Fruit fly (Drosophila melanogaster) whole organism, embryonic: ENCODE data around the gene Bicra.

Experiments
- Bdp1 ChIP-seq: fragments of 200-800 bp; sonication (Bioruptor generic); optimal IDR thresholded peaks from 3 replicates; lab custom pipeline; 2016; ENCODE audit warnings: missing biosample characterization, missing genetic modification characterization
- C15 ChIP-seq: fragments of 200-800 bp; sonication (Bioruptor generic); IDR thresholded peaks from 3 replicates; pipeline ENCODE4 v1.3.6; 2022; ENCODE audit warnings: missing biosample characterization, missing genetic modification characterization
- CG11085 ChIP-seq: fragments of 200-800 bp; sonication (Bioruptor generic); IDR thresholded peaks from 2 replicates; pipeline ENCODE4 v1.3.6; 2022; ENCODE audit warnings: missing biosample characterization, missing genetic modification characterization
- CG11560 ChIP-seq: fragments of 200-800 bp; sonication (Bioruptor generic); IDR thresholded peaks from 3 replicates; pipeline ENCODE4 v1.3.6; 2022; ENCODE audit warnings: missing biosample characterization, missing genetic modification characterization
- CG11696 ChIP-seq: fragments of 200-800 bp; sonication (Bioruptor generic); IDR thresholded peaks from 2 replicates; pipeline ENCODE4 v1.3.6; 2022; ENCODE audit warnings: missing biosample characterization, missing genetic modification characterization
- CG12769 ChIP-seq: fragments of 200-800 bp; sonication (Bioruptor generic); optimal IDR thresholded peaks from 2 replicates; lab custom pipeline; 2019; ENCODE audit warnings: missing biosample characterization, mild to moderate bottlenecking, missing genetic modification characterization, moderate library complexity
- CG14050 ChIP-seq: fragments of 200-800 bp; sonication (Bioruptor generic); IDR thresholded peaks from 3 replicates; pipeline ENCODE4 v1.3.6; 2022; ENCODE audit warnings: missing biosample characterization, missing genetic modification characterization
- CG17612 ChIP-seq: fragments of 200-800 bp; sonication (Bioruptor generic); IDR thresholded peaks from 2 replicates; pipeline ENCODE4 v1.3.6; 2022; ENCODE audit warnings: missing biosample characterization, missing genetic modification characterization
- CG18011 ChIP-seq: fragments of 200-800 bp; sonication (Bioruptor generic); optimal IDR thresholded peaks from 2 replicates; lab custom pipeline; 2017; ENCODE audit warnings: missing biosample characterization, missing genetic modification characterization, mild to moderate bottlenecking, moderate library complexity, missing genotype
- CG33557 ChIP-seq: fragments of 200-800 bp; sonication (Bioruptor generic); optimal IDR thresholded peaks from 2 replicates; lab custom pipeline; 2019; ENCODE audit warnings: missing biosample characterization, mild to moderate bottlenecking, missing genetic modification characterization, moderate library complexity
- CG4282 ChIP-seq: fragments of 200-800 bp; sonication (Bioruptor generic); optimal IDR thresholded peaks from 2 replicates; lab custom pipeline; 2016; ENCODE audit warnings: missing biosample characterization, missing genetic modification characterization
- CG6654 ChIP-seq: fragments of 200-800 bp; sonication (Bioruptor generic); optimal IDR thresholded peaks from 2 replicates; lab custom pipeline; 2017; ENCODE audit warnings: missing biosample characterization, mild to moderate bottlenecking, missing genetic modification characterization
- CG7963 ChIP-seq: fragments of 200-800 bp; sonication (Bioruptor generic); IDR thresholded peaks from 3 replicates; pipeline ENCODE4 v1.3.6; 2022; ENCODE audit warnings: missing biosample characterization, missing genetic modification characterization; ENCODE audit not compliant: partially characterized antibody
- CG8089 ChIP-seq: fragments of 200-800 bp; sonication (Bioruptor generic); optimal IDR thresholded peaks from 3 replicates; lab custom pipeline; 2016; ENCODE audit warnings: missing biosample characterization, missing genetic modification characterization
- CG9215 ChIP-seq: fragments of 200-800 bp; sonication (Bioruptor generic); IDR thresholded peaks from 2 replicates; pipeline ENCODE4 v1.3.6; 2022; ENCODE audit warnings: missing biosample characterization, missing genetic modification characterization
- CHES-1-like ChIP-seq: fragments of 200-800 bp; sonication (Bioruptor generic); optimal IDR thresholded peaks from 2 replicates; lab custom pipeline; 2016; ENCODE audit warnings: missing biosample characterization, missing genetic modification characterization
- D19B ChIP-seq: fragments of 200-800 bp; sonication (Bioruptor generic); optimal IDR thresholded peaks from 2 replicates; lab custom pipeline; 2017; ENCODE audit warnings: missing biosample characterization, mild to moderate bottlenecking, missing genetic modification characterization
- Ets65A ChIP-seq: fragments of 200-800 bp; sonication (Bioruptor generic); peaks from one replicate; lab custom pipeline; 2016; ENCODE audit warnings: missing biosample characterization, missing genetic modification characterization
- H2.0 ChIP-seq: fragments of 200-800 bp; sonication (Bioruptor generic); IDR thresholded peaks from 2 replicates; pipeline ENCODE4 v1.3.6; 2022; ENCODE audit warnings: missing biosample characterization, missing genetic modification characterization
- Kr ChIP-seq: fragments of 200-800 bp; sonication (Bioruptor generic); optimal IDR thresholded peaks from 2 replicates; lab custom pipeline; 2017; ENCODE audit warnings: missing biosample characterization, mild to moderate bottlenecking, missing genetic modification characterization
- Lhr ChIP-seq: fragments of 200-800 bp; sonication (Bioruptor generic); optimal IDR thresholded peaks from 3 replicates; lab custom pipeline; 2017; ENCODE audit warnings: mild to moderate bottlenecking, missing biosample characterization, missing genetic modification reagents, missing genetic modification characterization
- Med ChIP-seq: fragments of 200-800 bp; sonication (Bioruptor generic); peaks from one replicate; lab custom pipeline; 2016; ENCODE audit warnings: missing biosample characterization, missing genetic modification characterization, mild to moderate bottlenecking, inconsistent platforms, moderate library complexity
- Meics ChIP-seq: fragments of 200-800 bp; sonication (Bioruptor generic); optimal IDR thresholded peaks from 2 replicates; lab custom pipeline; 2017; ENCODE audit warnings: missing biosample characterization, mild to moderate bottlenecking, missing genetic modification characterization
- Nf-YA ChIP-seq: fragments of 200-800 bp; sonication (Bioruptor generic); IDR thresholded peaks from 2 replicates; pipeline ENCODE4 v1.3.6; 2022; ENCODE audit warnings: missing biosample characterization, missing genetic modification characterization
- PHDP ChIP-seq: fragments of 200-800 bp; sonication (Bioruptor generic); optimal IDR thresholded peaks from 3 replicates; lab custom pipeline; 2018; ENCODE audit warnings: missing biosample characterization, mild to moderate bottlenecking, missing genetic modification characterization, moderate library complexity
- Poxn ChIP-seq: fragments of 200-800 bp; sonication (Bioruptor generic); IDR thresholded peaks from 2 replicates; pipeline ENCODE4 v1.3.6; 2022; ENCODE audit warnings: missing biosample characterization, missing genetic modification characterization
- Ssrp ChIP-seq: fragments of 200-800 bp; sonication (Bioruptor generic); optimal IDR thresholded peaks from 2 replicates; lab custom pipeline; 2018; ENCODE audit warnings: missing biosample characterization, mild to moderate bottlenecking, missing genetic modification characterization, moderate library complexity
- Xbp1 ChIP-seq: fragments of 200-800 bp; sonication (Bioruptor generic); optimal IDR thresholded peaks from 3 replicates; lab custom pipeline; 2016; ENCODE audit warnings: missing biosample characterization, mild to moderate bottlenecking, missing genetic modification characterization
- ato ChIP-seq: fragments of 200-800 bp; sonication (Bioruptor generic); IDR thresholded peaks from 2 replicates; pipeline ENCODE4 v1.3.6; 2022; ENCODE audit warnings: missing biosample characterization, missing genetic modification characterization; ENCODE audit not compliant: partially characterized antibody
- bcd ChIP-seq: fragments of 200-800 bp; sonication (Bioruptor generic); optimal IDR thresholded peaks from 2 replicates; lab custom pipeline; 2017; ENCODE audit warnings: missing biosample characterization, mild to moderate bottlenecking, missing genetic modification characterization
- chif ChIP-seq, 2 experiments: fragments of 200-800 bp; sonication (Bioruptor generic); optimal IDR thresholded peaks; 3 replicates each; lab custom pipeline; 2016; ENCODE audit warnings: missing biosample characterization in 2 of 2, missing genetic modification characterization in 2 of 2
- chinmo ChIP-seq: fragments of 200-800 bp; sonication (Bioruptor generic); IDR thresholded peaks from 4 replicates; pipeline ENCODE4 v1.3.6; 2022; ENCODE audit warnings: missing biosample characterization, missing genetic modification characterization; ENCODE audit not compliant: partially characterized antibody
- crol ChIP-seq: fragments of 200-800 bp; sonication (Bioruptor generic); IDR thresholded peaks from 2 replicates; pipeline ENCODE4 v1.3.6; 2022; ENCODE audit warnings: missing biosample characterization, missing genetic modification characterization
- dimm ChIP-seq: fragments of 200-800 bp; sonication (Bioruptor generic); IDR thresholded peaks from 2 replicates; pipeline ENCODE4 v1.3.6; 2022; ENCODE audit warnings: missing biosample characterization, missing genetic modification characterization
- fd96Cb ChIP-seq: fragments of 200-800 bp; sonication (Bioruptor generic); optimal IDR thresholded peaks from 2 replicates; lab custom pipeline; 2018; ENCODE audit warnings: missing biosample characterization, mild to moderate bottlenecking, missing genetic modification characterization, moderate library complexity
- hbn ChIP-seq: fragments of 200-800 bp; sonication (Bioruptor generic); IDR thresholded peaks from 2 replicates; pipeline ENCODE4 v1.3.6; 2022; ENCODE audit warnings: missing biosample characterization, missing genetic modification characterization; ENCODE audit not compliant: partially characterized antibody
- kay ChIP-seq: fragments of 200-800 bp; sonication (Bioruptor generic); optimal IDR thresholded peaks from 2 replicates; lab custom pipeline; 2016; ENCODE audit warnings: missing biosample characterization, missing genetic modification characterization
- ken ChIP-seq: fragments of 200-800 bp; sonication (Bioruptor generic); IDR thresholded peaks from 3 replicates; pipeline ENCODE4 v1.3.6; 2022; ENCODE audit warnings: missing biosample characterization, missing genetic modification characterization
- klu ChIP-seq: fragments of 200-800 bp; sonication (Bioruptor generic); IDR thresholded peaks from 2 replicates; pipeline ENCODE4 v1.3.6; 2022; ENCODE audit warnings: missing biosample characterization, missing genetic modification characterization
- lmd ChIP-seq: fragments of 200-800 bp; sonication (Bioruptor generic); IDR thresholded peaks from 2 replicates; pipeline ENCODE4 v1.3.6; 2022; ENCODE audit warnings: missing biosample characterization, missing genetic modification characterization
- lov ChIP-seq, 2 experiments: fragments of 200-800 bp in 1 of 2; fragments of >200 bp in 1 of 2; sonication (Bioruptor generic) in 1 of 2; IDR thresholded peaks in 1 of 2; optimal IDR thresholded peaks in 1 of 2; 2 replicates in 1 of 2; 3 replicates in 1 of 2; pipeline versions ENCODE4 v1.3.6 to Lab custom; 2017 to 2022; ENCODE audit warnings: missing biosample characterization in 1 of 2, missing genetic modification characterization in 1 of 2
- otp ChIP-seq: fragments of 200-800 bp; sonication (Bioruptor generic); IDR thresholded peaks from 3 replicates; pipeline ENCODE4, ENCODE4 v1.3.6; 2022; ENCODE audit warnings: missing biosample characterization, missing genetic modification characterization
- phol ChIP-seq: fragments of 200-800 bp; sonication (Bioruptor generic); optimal IDR thresholded peaks from 3 replicates; lab custom pipeline; 2018; ENCODE audit warnings: missing biosample characterization, mild to moderate bottlenecking, missing genetic modification characterization, moderate library complexity
- sens ChIP-seq: fragments of 200-800 bp; sonication (Bioruptor generic); peaks from one replicate; lab custom pipeline; 2016; ENCODE audit warnings: missing biosample characterization, missing genetic modification characterization
- sens-2 ChIP-seq: fragments of 200-800 bp; sonication (Bioruptor generic); IDR thresholded peaks from 2 replicates; pipeline ENCODE4 v1.3.6; 2022; ENCODE audit warnings: missing biosample characterization, missing genetic modification characterization
- slp2 ChIP-seq: fragments of 200-800 bp; sonication (Bioruptor generic); optimal IDR thresholded peaks from 2 replicates; lab custom pipeline; 2016; ENCODE audit warnings: missing biosample characterization, missing genetic modification characterization
- sr ChIP-seq: fragments of 200-800 bp; sonication (Bioruptor generic); IDR thresholded peaks from 3 replicates; pipeline ENCODE4 v1.3.6; 2022; ENCODE audit warnings: missing biosample characterization, missing genetic modification characterization
- tup ChIP-seq: fragments of 200-800 bp; sonication (Bioruptor generic); optimal IDR thresholded peaks from 2 replicates; lab custom pipeline; 2016; ENCODE audit warnings: missing biosample characterization, mild to moderate bottlenecking, missing genetic modification characterization, moderate library complexity
- tx ChIP-seq: fragments of 200-800 bp; sonication (Bioruptor generic); optimal IDR thresholded peaks from 2 replicates; lab custom pipeline; 2016; ENCODE audit warnings: missing biosample characterization, missing genetic modification characterization
- vvl ChIP-seq: fragments of 200-800 bp; sonication (Bioruptor generic); IDR thresholded peaks from 2 replicates; pipeline ENCODE4 v1.3.6; 2022; ENCODE audit warnings: missing biosample characterization, missing genetic modification characterization
- zen2 ChIP-seq: fragments of 200-800 bp; sonication (Bioruptor generic); IDR thresholded peaks from 3 replicates; pipeline ENCODE4 v1.3.6; 2022; ENCODE audit warnings: missing biosample characterization, missing genetic modification characterization; ENCODE audit not compliant: partially characterized antibody

Gene Bicra

dm6 chr3R:29148072-29148471, 85.2 kb downstream of the Bicra start, which contains the start of the genes CG11882 and Pglym78 (continued):
- TF ChIP-seq CG18011 (GFP tag; lab: Kevin White, UChicago) = peak; percentile 14
- peak; percentile 34 for TF ChIP-seq tx (GFP tag; lab: Kevin White, UChicago)
- TF ChIP-seq sr (GFP tag; lab: Robert Waterston, UW) = no peak
- no peak for TF ChIP-seq Poxn (GFP tag; lab: Robert Waterston, UW)
- no peak for TF ChIP-seq dimm (GFP tag; lab: Robert Waterston, UW)
- TF ChIP-seq CG17612 (GFP tag; lab: Robert Waterston, UW) = no peak
- TF ChIP-seq klu = no peak
- no peak for TF ChIP-seq D19B (GFP tag; lab: Kevin White, UChicago)
- TF ChIP-seq CG8089 (GFP tag; lab: Kevin White, UChicago) = no peak
- TF ChIP-seq Meics (GFP tag; lab: Kevin White, UChicago) = peak; percentile 6
- TF ChIP-seq zen2 (GFP tag; lab: Robert Waterston, UW) = peak; percentile 34; the same call in 1 of the 3 replicates
- TF ChIP-seq Ets65A (GFP tag; lab: Kevin White, UChicago) = no peak
- no peak for TF ChIP-seq CG11696
- TF ChIP-seq Ssrp = no peak
- TF ChIP-seq CG14050 = no peak
- TF ChIP-seq CG4282 = peak; percentile 47
- TF ChIP-seq chif (GFP tag; optimal IDR thresholded peaks at IDR 0.05; lab: Kevin White, UChicago) = peak in 1 of 2 experiments; percentile 25
- no peak for TF ChIP-seq fd96Cb
- TF ChIP-seq crol = peak; percentile 52; the same call in 1 of the 2 replicates
- peak; percentile 28 for TF ChIP-seq phol (tag; lab: Kevin White, UChicago)
- TF ChIP-seq sens (GFP tag; lab: Kevin White, UChicago) = peak; percentile 88
- TF ChIP-seq chinmo = peak; percentile 93
- TF ChIP-seq otp = peak; percentile 61; the same call in 1 of the 3 replicates
- TF ChIP-seq Nf-YA (GFP tag; lab: Robert Waterston, UW) = no peak
- TF ChIP-seq CG33557 (GFP tag; lab: Kevin White, UChicago) = no peak
- TF ChIP-seq slp2 (GFP tag; lab: Kevin White, UChicago) = no peak
- TF ChIP-seq lov (optimal IDR thresholded peaks at IDR 0.05; lab: Kevin White, UChicago) = no peak
- TF ChIP-seq lov (GFP tag; IDR thresholded peaks at IDR 0.05; lab: Robert Waterston, UW) = no peak
- TF ChIP-seq sens-2 (GFP tag; lab: Robert Waterston, UW) = peak; percentile 15; the same call in 1 of the 2 replicates
- TF ChIP-seq kay (GFP tag; lab: Kevin White, UChicago) = peak; percentile 20
- TF ChIP-seq CG7963 (GFP tag; lab: Robert Waterston, UW) = no peak
- peak; percentile 20 for TF ChIP-seq Bdp1
- no peak for TF ChIP-seq CG11560 (tag; lab: Robert Waterston, UW)
- TF ChIP-seq CG9215 (GFP tag; lab: Robert Waterston, UW) = no peak
- no peak for TF ChIP-seq CG11085 (GFP tag; lab: Robert Waterston, UW)
- no peak for TF ChIP-seq CG6654
- TF ChIP-seq hbn (GFP tag; lab: Robert Waterston, UW) = peak; percentile 57; the same call in 1 of the 2 replicates
- TF ChIP-seq vvl = peak; percentile 83
- TF ChIP-seq ato (GFP tag; lab: Robert Waterston, UW) = peak; percentile 72
- peak; percentile 93 for TF ChIP-seq Med (GFP tag; lab: Kevin White, UChicago)
- no peak for TF ChIP-seq Kr
- no peak; the same call in 1 of the 2 replicates for TF ChIP-seq lmd (GFP tag; lab: Robert Waterston, UW)
- TF ChIP-seq bcd (GFP tag; lab: Kevin White, UChicago) = peak; percentile 37
- TF ChIP-seq CHES-1-like (GFP tag; lab: Kevin White, UChicago) = peak; percentile 80
- TF ChIP-seq tup (GFP tag; lab: Kevin White, UChicago) = no peak
- no peak for TF ChIP-seq CG12769 (tag; lab: Kevin White, UChicago)
- TF ChIP-seq Lhr (GFP tag; lab: Kevin White, UChicago) = peak; percentile 89
- peak; percentile 52 for TF ChIP-seq Xbp1
- TF ChIP-seq PHDP (tag; lab: Kevin White, UChicago) = no peak
- TF ChIP-seq C15 (GFP tag; lab: Robert Waterston, UW) = no peak
- TF ChIP-seq H2.0 = 0 out of 2 replicates have a peak, but pooled peaks have one; percentile 22
- 0 out of 3 replicates have a peak, but pooled peaks have one; percentile 64 for TF ChIP-seq ken (GFP tag; lab: Robert Waterston, UW)
